Worm (Caenorhabditis elegans) whole organism, late embryonic: ENCODE measurements around the gene lpr-3.

Experiments used
- K09A11.1 ChIP-seq: sonication (generic microtip); optimal IDR thresholded peaks from 2 replicates; lab custom pipeline; 2017; ENCODE audit warnings: antibody characterized with exemption, mild to moderate bottlenecking, missing genetic modification characterization, missing compliant biosample characterization; ENCODE audit not compliant: insufficient read depth
- T23F11.4 ChIP-seq: fragments of 200-800 bp; sonication (Bioruptor generic); optimal IDR thresholded peaks from 2 replicates; lab custom pipeline; 2018; ENCODE audit warnings: mild to moderate bottlenecking, missing genetic modification characterization, missing compliant biosample characterization
- ahr-1 ChIP-seq: sonication (generic microtip); optimal IDR thresholded peaks from 2 replicates; lab custom pipeline; 2016; ENCODE audit warnings: missing genetic modification characterization, missing compliant biosample characterization
- ama-1 ChIP-seq: fragments of 150-350 bp; optimal IDR thresholded peaks from 2 replicates; lab custom pipeline; 2014
- ceh-14 ChIP-seq: sonication (generic microtip); optimal IDR thresholded peaks from 2 replicates; lab custom pipeline; 2016; ENCODE audit warnings: missing genotype, missing genetic modification characterization, missing compliant biosample characterization
- ceh-18 ChIP-seq: sonication (generic microtip); optimal IDR thresholded peaks from 2 replicates; lab custom pipeline; 2016; ENCODE audit warnings: missing genetic modification characterization, missing compliant biosample characterization
- ceh-19 ChIP-seq: fragments of 200-800 bp; sonication (Bioruptor generic); optimal IDR thresholded peaks from 2 replicates; lab custom pipeline; 2018; ENCODE audit warnings: mild to moderate bottlenecking, missing genetic modification characterization, missing compliant biosample characterization
- ceh-22 ChIP-seq: sonication (generic microtip); optimal IDR thresholded peaks from 2 replicates; lab custom pipeline; 2017; ENCODE audit warnings: missing biosample characterization, missing genetic modification characterization
- ceh-24 ChIP-seq: sonication (generic microtip); optimal IDR thresholded peaks from 2 replicates; lab custom pipeline; 2016; ENCODE audit warnings: mild to moderate bottlenecking, missing genetic modification characterization, missing compliant biosample characterization
- ceh-34 ChIP-seq: sonication (generic microtip); optimal IDR thresholded peaks from 2 replicates; lab custom pipeline; 2016; ENCODE audit warnings: mild to moderate bottlenecking, missing genetic modification characterization, missing compliant biosample characterization
- ceh-45 ChIP-seq: fragments of 200-800 bp; sonication (Bioruptor generic); IDR thresholded peaks from 2 replicates; pipeline ENCODE4 v1.3.6; 2022; ENCODE audit warnings: missing genetic modification reagents, missing genetic modification characterization, missing compliant biosample characterization
- ceh-9 ChIP-seq: sonication (generic microtip); optimal IDR thresholded peaks from 2 replicates; lab custom pipeline; 2016; ENCODE audit warnings: mild to moderate bottlenecking, missing genetic modification characterization, inconsistent platforms, missing compliant biosample characterization
- che-1 ChIP-seq: sonication (generic microtip); optimal IDR thresholded peaks from 2 replicates; lab custom pipeline; 2016; ENCODE audit warnings: mild to moderate bottlenecking, missing genetic modification characterization, missing compliant biosample characterization
- dmd-4 ChIP-seq: sonication (generic microtip); optimal IDR thresholded peaks from 2 replicates; lab custom pipeline; 2016; ENCODE audit warnings: borderline replicate concordance, missing genetic modification characterization, missing compliant biosample characterization
- elt-2 ChIP-seq: sonication (generic microtip); optimal IDR thresholded peaks from 2 replicates; lab custom pipeline; 2016; ENCODE audit warnings: missing genetic modification reagents, missing genetic modification characterization, missing compliant biosample characterization
- elt-4 ChIP-seq: sonication (generic microtip); optimal IDR thresholded peaks from 2 replicates; lab custom pipeline; 2016; ENCODE audit warnings: missing genetic modification characterization, missing compliant biosample characterization
- eyg-1 ChIP-seq: sonication (generic microtip); optimal IDR thresholded peaks from 2 replicates; lab custom pipeline; 2016; ENCODE audit warnings: missing genotype, missing genetic modification characterization, missing compliant biosample characterization
- fax-1 ChIP-seq: sonication (generic microtip); optimal IDR thresholded peaks from 2 replicates; lab custom pipeline; 2016; ENCODE audit warnings: missing genotype, missing genetic modification characterization, missing compliant biosample characterization
- fkh-10 ChIP-seq: fragments of 150-350 bp; optimal IDR thresholded peaks from 2 replicates; lab custom pipeline; 2014; ENCODE audit warnings: missing biosample characterization, missing genetic modification reagents, missing genetic modification characterization
- fkh-6 ChIP-seq: sonication (generic microtip); optimal IDR thresholded peaks from 2 replicates; lab custom pipeline; 2016; ENCODE audit warnings: missing genetic modification characterization, missing compliant biosample characterization
- gmeb-2 ChIP-seq: sonication (generic microtip); optimal IDR thresholded peaks from 2 replicates; lab custom pipeline; 2016; ENCODE audit warnings: missing genetic modification characterization, inconsistent platforms, missing compliant biosample characterization
- hlh-15 ChIP-seq: sonication (generic microtip); optimal IDR thresholded peaks from 2 replicates; lab custom pipeline; 2016; ENCODE audit warnings: missing genetic modification characterization, missing compliant biosample characterization
- hlh-6 ChIP-seq: sonication (generic microtip); optimal IDR thresholded peaks from 2 replicates; lab custom pipeline; 2016; ENCODE audit warnings: missing genotype, missing genetic modification characterization, missing compliant biosample characterization
- hlh-8 ChIP-seq: sonication (generic microtip); optimal IDR thresholded peaks from 2 replicates; lab custom pipeline; 2016; ENCODE audit warnings: missing genotype, missing genetic modification characterization, missing compliant biosample characterization
- lin-11 ChIP-seq: fragments of 200-800 bp; sonication (Bioruptor generic); optimal IDR thresholded peaks from 2 replicates; lab custom pipeline; 2018; ENCODE audit warnings: mild to moderate bottlenecking, missing genetic modification characterization, missing compliant biosample characterization
- nfya-1 ChIP-seq: sonication (generic microtip); optimal IDR thresholded peaks from 2 replicates; lab custom pipeline; 2017; ENCODE audit warnings: missing genetic modification characterization, mild to moderate bottlenecking, missing compliant biosample characterization, antibody characterized with exemption, moderate library complexity
- nhr-232 ChIP-seq: sonication (generic microtip); optimal IDR thresholded peaks from 2 replicates; lab custom pipeline; 2016; ENCODE audit warnings: missing genetic modification characterization, missing compliant biosample characterization
- npax-4 ChIP-seq: sonication (generic microtip); optimal IDR thresholded peaks from 2 replicates; lab custom pipeline; 2016; ENCODE audit warnings: missing genetic modification characterization, missing compliant biosample characterization
- pag-3 ChIP-seq: sonication (generic microtip); optimal IDR thresholded peaks from 2 replicates; lab custom pipeline; 2016; ENCODE audit warnings: missing compliant biosample characterization, missing genetic modification characterization, borderline replicate concordance
- pax-1 ChIP-seq: fragments of 150-350 bp; optimal IDR thresholded peaks from 2 replicates; lab custom pipeline; 2014; ENCODE audit warnings: missing biosample characterization, missing genetic modification characterization
- pha-2 ChIP-seq: sonication (generic microtip); optimal IDR thresholded peaks from 2 replicates; lab custom pipeline; 2017; ENCODE audit warnings: mild to moderate bottlenecking, missing genetic modification characterization, missing compliant biosample characterization
- ref-2 ChIP-seq: sonication (generic microtip); optimal IDR thresholded peaks from 2 replicates; lab custom pipeline; 2016; ENCODE audit warnings: missing genetic modification characterization, missing compliant biosample characterization
- rnt-1 ChIP-seq: sonication (generic microtip); optimal IDR thresholded peaks from 2 replicates; lab custom pipeline; 2016; ENCODE audit warnings: missing genetic modification characterization, missing compliant biosample characterization
- sox-2 ChIP-seq: fragments of 200-800 bp; sonication (Bioruptor generic); IDR thresholded peaks from 2 replicates; pipeline ENCODE4 v1.3.6; 2022; ENCODE audit warnings: missing genetic modification reagents, missing genetic modification characterization, missing compliant biosample characterization
- sox-4 ChIP-seq: sonication (generic microtip); optimal IDR thresholded peaks from 2 replicates; lab custom pipeline; 2017; ENCODE audit warnings: mild to moderate bottlenecking, missing genetic modification characterization, inconsistent platforms, missing compliant biosample characterization
- tbx-7 ChIP-seq: sonication (generic microtip); optimal IDR thresholded peaks from 2 replicates; lab custom pipeline; 2016; ENCODE audit warnings: missing genotype, missing genetic modification characterization, missing compliant biosample characterization
- ttx-3 ChIP-seq: sonication (generic microtip); optimal IDR thresholded peaks from 2 replicates; lab custom pipeline; 2016; ENCODE audit warnings: missing genetic modification reagents, missing genetic modification characterization, missing compliant biosample characterization
- unc-42 ChIP-seq: sonication (generic microtip); optimal IDR thresholded peaks from 2 replicates; lab custom pipeline; 2016; ENCODE audit warnings: missing genotype, missing genetic modification characterization, missing compliant biosample characterization
- unc-55 ChIP-seq: sonication (generic microtip); optimal IDR thresholded peaks from 2 replicates; lab custom pipeline; 2017; ENCODE audit warnings: missing biosample characterization, missing genetic modification reagents, missing genetic modification characterization
- ztf-16 ChIP-seq: sonication (generic microtip); optimal IDR thresholded peaks from 2 replicates; lab custom pipeline; 2017; ENCODE audit warnings: missing genetic modification characterization, missing compliant biosample characterization

lpr-3 gene

DNA sequence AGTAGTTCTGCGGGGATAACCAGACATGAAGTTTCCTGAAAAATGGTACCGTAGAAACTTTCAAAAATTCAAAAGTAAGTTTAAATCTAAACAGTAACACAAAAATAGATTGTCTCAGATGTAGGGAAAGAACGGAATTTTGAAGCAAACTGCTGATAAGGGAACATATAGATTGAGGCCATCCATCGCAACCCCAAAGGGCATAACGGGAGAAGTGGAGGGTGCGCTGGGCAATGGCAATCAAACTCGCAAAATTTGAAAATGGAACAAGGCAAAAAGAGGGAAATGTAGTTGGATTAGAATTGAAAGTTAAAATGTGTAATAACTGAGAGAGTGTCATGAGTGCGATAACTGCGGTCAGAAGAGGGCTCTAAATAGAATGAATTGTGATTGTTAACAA is 46.0 kb downstream of the lpr-3 start:
- TF ChIP-seq elt-4 (no peak), ceh-14 (tag; lab: Kevin White, UChicago) (no peak), che-1 (tag; lab: Kevin White, UChicago) (no peak), ceh-9 (no peak), ttx-3 (tag; lab: Kevin White, UChicago) (no peak), npax-4 (no peak), ama-1 (lab: Kevin White, UChicago) (no peak), ceh-45 (GFP tag; lab: Robert Waterston, UW) (no peak), elt-2 (tag; lab: Kevin White, UChicago) (no peak), fkh-10 (GFP tag; lab: Kevin White, UChicago) (no peak), ceh-34 (tag; lab: Kevin White, UChicago) (no peak), lin-11 (tag; lab: Kevin White, UChicago) (no peak), tbx-7 (no peak), unc-55 (no peak), dmd-4 (tag; lab: Kevin White, UChicago) (no peak), eyg-1 (no peak), ceh-19 (GFP tag; lab: Kevin White, UChicago) (no peak), pax-1 (tag; lab: Kevin White, UChicago) (no peak)
- TF ChIP-seq, all 69 proteins: peak for 0

DNA sequence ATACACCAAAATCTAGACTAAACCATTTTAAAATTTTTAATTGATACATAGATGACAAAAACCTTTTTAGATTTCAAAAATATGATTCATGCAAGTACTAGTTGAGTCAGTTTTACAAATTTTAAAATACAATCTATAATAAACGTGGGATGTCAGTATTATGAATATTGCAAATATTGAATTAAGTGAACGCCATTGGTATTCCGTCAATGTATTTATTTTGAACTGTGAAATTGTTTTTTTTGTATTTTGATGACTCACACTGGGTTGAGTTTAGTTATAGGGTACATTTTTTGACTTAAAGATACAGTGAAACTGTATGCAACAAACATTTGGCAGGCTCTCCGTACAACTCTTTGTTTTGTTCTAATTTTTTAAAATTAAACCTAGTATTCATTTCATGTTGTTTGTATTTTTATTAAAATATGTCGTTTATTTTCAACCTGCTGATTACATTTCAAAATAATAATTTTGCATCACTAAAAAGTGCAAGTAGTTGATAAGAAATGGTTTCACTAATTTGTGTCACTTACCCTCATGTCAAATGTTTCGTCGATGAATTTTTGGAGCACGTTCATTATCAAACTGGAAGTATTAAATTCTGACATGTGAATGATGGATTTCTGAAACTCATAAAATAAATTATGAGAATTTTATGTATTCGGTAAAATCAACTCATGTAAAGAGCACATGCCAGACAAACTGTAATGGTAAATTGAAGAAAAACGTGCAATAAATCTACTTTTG is 47.9 kb downstream of the lpr-3 start, which contains the start of gene W02H3.1:
Gene W02H3.1 (minus strand): TSS at position 578 of the 747 bp plus-strand sequence.
- TF ChIP-seq hlh-15 (tag; lab: Kevin White, UChicago) (no peak), sox-2 (no peak), ceh-22 (no peak), nfya-1 (tag; lab: Kevin White, UChicago) (no peak), K09A11.1 (tag; lab: Kevin White, UChicago) (no peak), gmeb-2 (tag; lab: Kevin White, UChicago) (no peak), che-1 (tag; lab: Kevin White, UChicago) (no peak), elt-2 (tag; lab: Kevin White, UChicago) (no peak), pag-3 (tag; lab: Kevin White, UChicago) (no peak), nhr-232 (tag; lab: Kevin White, UChicago) (no peak), hlh-6 (tag; lab: Kevin White, UChicago) (no peak), ztf-16 (tag; lab: Kevin White, UChicago) (no peak), sox-4 (no peak), ceh-14 (tag; lab: Kevin White, UChicago) (no peak), ref-2 (tag; lab: Kevin White, UChicago) (no peak)

- no peak for TF ChIP-seq T23F11.4 (GFP tag; lab: Kevin White, UChicago)
- TF ChIP-seq fkh-6 = no peak
- no peak for TF ChIP-seq fax-1 (tag; lab: Kevin White, UChicago)
- no peak for TF ChIP-seq sox-2
- TF ChIP-seq ceh-24 (tag; lab: Kevin White, UChicago) = no peak
Measured at ce11 chrX:11107076-11107475, 49.9 kb downstream of the lpr-3 start, which contains the start of gene clc-17. Gene clc-17, plus strand, starts transcription at chrX:11107376.

DNA sequence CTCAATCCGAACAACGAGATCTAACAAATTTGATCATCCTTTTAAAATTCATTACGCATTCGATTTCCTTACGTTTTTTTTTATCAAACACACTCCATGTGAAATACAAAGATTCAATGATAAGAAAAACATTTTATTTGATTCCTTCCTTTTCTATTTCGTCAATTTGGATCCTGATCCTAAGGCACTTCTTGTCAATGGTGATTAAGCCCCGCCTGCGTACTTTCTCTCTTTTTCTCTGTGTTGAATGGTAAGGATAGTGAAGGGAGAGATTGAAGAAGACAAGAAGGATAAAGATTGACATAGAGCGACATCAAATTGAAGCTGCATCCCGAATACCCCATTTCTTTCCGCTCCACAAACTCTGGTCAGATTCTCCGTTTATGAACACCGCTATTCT is 52.0 kb downstream of the lpr-3 start, which contains the start of gene grd-1:
Gene grd-1 (plus strand): TSS at position 241 of the 400 bp plus-strand sequence.
- no peak for TF ChIP-seq hlh-8 (tag; lab: Kevin White, UChicago)
- TF ChIP-seq ceh-18 (tag; lab: Kevin White, UChicago) = no peak
- no peak for TF ChIP-seq ahr-1 (tag; lab: Kevin White, UChicago)
- TF ChIP-seq rnt-1 = no peak
- TF ChIP-seq unc-42 (tag; lab: Kevin White, UChicago) = no peak
- no peak for TF ChIP-seq ceh-9
- TF ChIP-seq sox-2 = no peak
- TF ChIP-seq che-1 (tag; lab: Kevin White, UChicago) = no peak
- no peak for TF ChIP-seq T23F11.4 (GFP tag; lab: Kevin White, UChicago)
- no peak for TF ChIP-seq elt-2 (tag; lab: Kevin White, UChicago)
- no peak for TF ChIP-seq nhr-232 (tag; lab: Kevin White, UChicago)
- no peak for TF ChIP-seq ref-2 (tag; lab: Kevin White, UChicago)
- TF ChIP-seq tbx-7 = no peak
- no peak for TF ChIP-seq ceh-24 (tag; lab: Kevin White, UChicago)
- no peak for TF ChIP-seq hlh-15 (tag; lab: Kevin White, UChicago)
- no peak for TF ChIP-seq pha-2 (tag; lab: Kevin White, UChicago)
- no peak for TF ChIP-seq eyg-1
- no peak for TF ChIP-seq unc-55
